Worm (Caenorhabditis elegans) whole organism, late embryonic: ENCODE data around the gene gmap-1.

Experiments
- C08G9.2 ChIP-seq: sonication (generic microtip); optimal IDR thresholded peaks from 2 replicates; lab custom pipeline; 2016; ENCODE audit warnings: mild to moderate bottlenecking, missing genetic modification characterization, moderate library complexity, missing compliant biosample characterization
- ama-1 ChIP-seq: fragments of 150-350 bp; optimal IDR thresholded peaks from 2 replicates; lab custom pipeline; 2014
- fkh-6 ChIP-seq: sonication (generic microtip); optimal IDR thresholded peaks from 2 replicates; lab custom pipeline; 2016; ENCODE audit warnings: missing genetic modification characterization, missing compliant biosample characterization
- lim-6 ChIP-seq: sonication (generic microtip); optimal IDR thresholded peaks from 2 replicates; lab custom pipeline; 2016; ENCODE audit warnings: missing genetic modification characterization, missing compliant biosample characterization
- nfya-1 ChIP-seq: sonication (generic microtip); optimal IDR thresholded peaks from 2 replicates; lab custom pipeline; 2017; ENCODE audit warnings: missing genetic modification characterization, mild to moderate bottlenecking, missing compliant biosample characterization, antibody characterized with exemption, moderate library complexity
- tbx-2 ChIP-seq: sonication (generic microtip); optimal IDR thresholded peaks from 2 replicates; lab custom pipeline; 2016; ENCODE audit warnings: missing genetic modification characterization, missing compliant biosample characterization

DNA sequence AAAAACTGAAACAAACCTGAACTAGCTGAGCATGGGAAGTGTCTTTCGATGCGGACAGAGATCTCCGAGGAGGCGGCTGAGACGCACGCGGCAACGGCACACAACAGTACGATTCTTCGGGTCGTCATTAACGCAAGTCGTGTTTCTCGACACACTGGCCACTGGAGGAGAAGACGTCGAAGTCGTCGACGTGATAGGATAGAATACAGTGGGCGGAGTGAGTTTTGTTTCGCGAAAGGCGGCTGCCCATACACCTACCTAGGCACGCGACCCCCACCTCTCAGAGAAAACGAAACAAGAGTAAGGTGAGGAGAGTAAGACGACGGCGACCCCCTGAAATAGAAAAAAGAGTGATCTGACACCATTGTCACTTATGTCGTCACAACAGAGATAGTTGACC, at the start of gene gmap-1:
- TF ChIP-seq tbx-2 (tag; lab: Kevin White, UChicago) (no peak), fkh-6 (no peak), lim-6 (tag; lab: Kevin White, UChicago) (no peak), nfya-1 (tag; lab: Kevin White, UChicago) (no peak), ama-1 (lab: Kevin White, UChicago) (no peak), C08G9.2 (tag; lab: Kevin White, UChicago) (no peak)
